Worm (Caenorhabditis elegans) whole organism, early embryonic: Measurements from ENCODE around the gene Y42H9AR.2.

Experiments
- B0310.2 ChIP-seq: sonication (generic microtip); optimal IDR thresholded peaks from 2 replicates; lab custom pipeline; 2016; ENCODE audit warnings: mild to moderate bottlenecking, missing genetic modification characterization, missing compliant biosample characterization
- F13C5.2 ChIP-seq: sonication (generic microtip); optimal IDR thresholded peaks from 2 replicates; lab custom pipeline; 2017; ENCODE audit warnings: mild to moderate bottlenecking, missing genetic modification characterization, inconsistent platforms, missing compliant biosample characterization
- aly-1 ChIP-seq: sonication (generic microtip); optimal IDR thresholded peaks from 2 replicates; lab custom pipeline; 2016; ENCODE audit warnings: missing genetic modification characterization, missing compliant biosample characterization
- ama-1 ChIP-seq: fragments of 150-350 bp; optimal IDR thresholded peaks from 2 replicates; lab custom pipeline; 2014
- ceh-13 ChIP-seq: fragments of 200-800 bp; sonication (Bioruptor generic); optimal IDR thresholded peaks from 2 replicates; lab custom pipeline; 2018; ENCODE audit warnings: mild to moderate bottlenecking, missing genetic modification characterization, missing compliant biosample characterization
- ceh-36 ChIP-seq: sonication (generic microtip); optimal IDR thresholded peaks from 2 replicates; lab custom pipeline; 2016; ENCODE audit warnings: missing genetic modification characterization, inconsistent platforms, missing compliant biosample characterization
- ets-7 ChIP-seq: sonication (generic microtip); optimal IDR thresholded peaks from 2 replicates; lab custom pipeline; 2016; ENCODE audit warnings: missing genotype, missing genetic modification characterization, missing compliant biosample characterization
- flt-1 ChIP-seq: fragments of 200-800 bp; sonication (Bioruptor generic); IDR thresholded peaks from 2 replicates; pipeline ENCODE4 v1.3.6; 2022; ENCODE audit warnings: missing genetic modification characterization, missing compliant biosample characterization
- hmbx-1 ChIP-seq: sonication (generic microtip); optimal IDR thresholded peaks from 2 replicates; lab custom pipeline; 2016; ENCODE audit warnings: mild to moderate bottlenecking, missing genetic modification characterization, missing compliant biosample characterization
- hmg-4 ChIP-seq: fragments of 200-800 bp; sonication (Bioruptor generic); optimal IDR thresholded peaks from 2 replicates; lab custom pipeline; 2018; ENCODE audit warnings: mild to moderate bottlenecking, missing genetic modification characterization, missing compliant biosample characterization
- hnd-1 ChIP-seq: sonication (generic microtip); optimal IDR thresholded peaks from 2 replicates; lab custom pipeline; 2016; ENCODE audit warnings: missing genetic modification characterization, missing compliant biosample characterization
- pes-1 ChIP-seq: fragments of 200-800 bp; sonication (Bioruptor generic); IDR thresholded peaks from 2 replicates; pipeline ENCODE4 v1.3.6; 2022; ENCODE audit warnings: missing genetic modification reagents, missing genetic modification characterization, missing compliant biosample characterization
- scrt-1 ChIP-seq: fragments of 200-800 bp; sonication (Bioruptor generic); IDR thresholded peaks from 2 replicates; pipeline ENCODE4 v1.3.6; 2022; ENCODE audit warnings: missing genetic modification characterization, missing compliant biosample characterization
- sea-1 ChIP-seq: fragments of 200-800 bp; sonication (Bioruptor generic); conservative IDR thresholded peaks from 2 replicates; pipeline ENCODE4 v1.3.6; 2022; ENCODE audit warnings: missing genetic modification characterization, missing compliant biosample characterization
- tbx-11 ChIP-seq: fragments of 200-800 bp; sonication (Bioruptor generic); IDR thresholded peaks from 2 replicates; pipeline ENCODE4 v1.3.6; 2022; ENCODE audit warnings: missing genetic modification characterization, missing compliant biosample characterization
- tbx-37 ChIP-seq: fragments of 200-800 bp; sonication (Bioruptor generic); conservative IDR thresholded peaks from 2 replicates; pipeline ENCODE4 v1.3.6; 2022; ENCODE audit warnings: missing genetic modification reagents, missing genetic modification characterization, missing compliant biosample characterization
- tra-4 ChIP-seq: sonication (generic microtip); optimal IDR thresholded peaks from 2 replicates; lab custom pipeline; 2017; ENCODE audit warnings: missing genetic modification characterization, missing compliant biosample characterization

Gene Y42H9AR.2

ce11 chrIV:8080782-8081181 lies 18.9 kb upstream of the Y42H9AR.2 start:
- no peak for TF ChIP-seq hmbx-1 (tag; lab: Kevin White, UChicago)
- no peak for TF ChIP-seq sea-1 (GFP tag; lab: Robert Waterston, UW)
- TF ChIP-seq B0310.2 (tag; lab: Kevin White, UChicago), result no peak
- TF ChIP-seq aly-1, result no peak
- no peak for TF ChIP-seq ceh-36 (tag; lab: Kevin White, UChicago)
- no peak for TF ChIP-seq scrt-1 (GFP tag; lab: Robert Waterston, UW)
- TF ChIP-seq ceh-13 (GFP tag; lab: Kevin White, UChicago), result no peak
- TF ChIP-seq hnd-1 (tag; lab: Kevin White, UChicago), result no peak
- no peak for TF ChIP-seq tbx-37
- TF ChIP-seq pes-1 (GFP tag; lab: Robert Waterston, UW), result no peak
- TF ChIP-seq ets-7 (tag; lab: Kevin White, UChicago), result no peak
- no peak for TF ChIP-seq ama-1 (lab: Kevin White, UChicago)
- no peak for TF ChIP-seq tra-4 (tag; lab: Kevin White, UChicago)
- no peak for TF ChIP-seq F13C5.2
- no peak for TF ChIP-seq tbx-11 (GFP tag; lab: Robert Waterston, UW)
- TF ChIP-seq hmg-4, result no peak
- no peak for TF ChIP-seq flt-1 (GFP tag; lab: Robert Waterston, UW)

DNA sequence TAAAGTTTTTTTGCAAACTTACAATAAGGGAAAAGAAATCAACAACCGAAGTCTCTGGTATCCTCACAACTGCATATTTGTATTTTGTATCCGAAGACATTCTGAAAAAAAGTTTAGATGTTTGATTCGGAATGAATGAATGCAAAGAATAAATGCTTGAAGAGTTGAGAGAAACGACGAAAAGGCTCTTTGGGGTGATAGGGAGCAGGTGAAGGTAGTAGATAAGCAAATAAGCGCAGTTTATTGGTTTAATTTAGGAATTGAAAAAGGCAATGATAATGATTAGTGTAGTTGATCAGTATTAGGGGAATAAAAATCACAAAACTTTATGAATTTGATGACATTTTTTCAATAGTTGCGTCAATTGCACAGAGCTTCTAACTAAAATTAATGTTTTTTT lies 13.1 kb upstream of the Y42H9AR.2 start, which contains the start of gene nsy-7:
TSS of gene nsy-7 (minus strand) at position 101 of the 400 bp plus-strand sequence.
- TF ChIP-seq ama-1 (lab: Kevin White, UChicago) (no peak), pes-1 (GFP tag; lab: Robert Waterston, UW) (no peak), hnd-1 (tag; lab: Kevin White, UChicago) (no peak), hmbx-1 (tag; lab: Kevin White, UChicago) (no peak), sea-1 (GFP tag; lab: Robert Waterston, UW) (no peak)

DNA sequence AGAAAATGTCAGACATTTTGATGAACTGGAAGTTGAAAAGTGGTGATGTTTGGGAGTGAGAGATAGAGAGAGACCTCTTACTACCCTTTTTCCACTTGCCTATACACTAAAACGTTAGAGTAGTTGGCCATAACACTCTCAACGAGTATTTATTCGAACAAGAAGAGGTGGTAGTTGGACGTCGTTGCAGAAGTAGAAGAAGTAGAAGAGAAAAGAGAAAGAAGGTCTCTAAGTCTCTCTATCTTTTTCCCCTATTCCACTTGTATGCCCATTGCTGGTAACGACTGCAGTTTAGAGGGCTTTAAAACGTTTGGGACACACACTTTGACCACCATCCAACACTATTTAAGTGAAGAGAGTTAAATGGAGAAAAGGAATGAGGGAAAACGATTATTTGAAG lies 8.2 kb upstream of the Y42H9AR.2 start:
- TF ChIP-seq scrt-1 (GFP tag; lab: Robert Waterston, UW), result no peak
- TF ChIP-seq hnd-1 (tag; lab: Kevin White, UChicago), result no peak
- no peak for TF ChIP-seq tra-4 (tag; lab: Kevin White, UChicago)
- no peak for TF ChIP-seq flt-1 (GFP tag; lab: Robert Waterston, UW)
- TF ChIP-seq hmg-4, result no peak
- TF ChIP-seq F13C5.2, result no peak
- TF ChIP-seq tbx-37, result no peak
- TF ChIP-seq pes-1 (GFP tag; lab: Robert Waterston, UW), result no peak
- no peak for TF ChIP-seq ceh-13 (GFP tag; lab: Kevin White, UChicago)
- TF ChIP-seq ceh-36 (tag; lab: Kevin White, UChicago), result no peak
- no peak for TF ChIP-seq B0310.2 (tag; lab: Kevin White, UChicago)
- no peak for TF ChIP-seq tbx-11 (GFP tag; lab: Robert Waterston, UW)
- TF ChIP-seq ets-7 (tag; lab: Kevin White, UChicago), result no peak
- no peak for TF ChIP-seq sea-1 (GFP tag; lab: Robert Waterston, UW)

DNA sequence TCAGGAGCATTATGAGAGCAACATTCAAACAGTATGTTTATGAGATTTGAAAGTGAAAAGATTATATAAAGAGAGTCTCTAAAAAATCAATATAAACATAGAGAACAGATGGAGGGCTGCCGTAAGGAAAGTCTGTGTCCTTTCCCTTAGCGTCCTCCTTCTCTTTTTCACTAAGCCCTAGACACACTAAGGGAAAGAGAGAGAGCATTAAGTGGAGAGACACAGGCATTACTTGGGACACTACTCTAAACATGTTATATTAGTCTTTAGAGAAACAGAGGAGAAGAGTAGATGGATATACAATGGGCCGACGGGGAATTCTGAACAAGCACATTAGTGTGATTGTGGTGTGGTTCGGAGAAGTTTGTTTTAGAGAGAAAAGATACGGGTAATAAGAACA lies 3.3 kb upstream of the Y42H9AR.2 start:
- TF ChIP-seq tbx-37, result no peak
- no peak for TF ChIP-seq hmg-4
- no peak for TF ChIP-seq hmbx-1 (tag; lab: Kevin White, UChicago)
- TF ChIP-seq sea-1 (GFP tag; lab: Robert Waterston, UW), result no peak
- no peak for TF ChIP-seq ama-1 (lab: Kevin White, UChicago)
- TF ChIP-seq flt-1 (GFP tag; lab: Robert Waterston, UW), result no peak
- TF ChIP-seq tbx-11 (GFP tag; lab: Robert Waterston, UW), result no peak
- TF ChIP-seq ceh-36 (tag; lab: Kevin White, UChicago), result no peak
- no peak for TF ChIP-seq hnd-1 (tag; lab: Kevin White, UChicago)
- no peak for TF ChIP-seq pes-1 (GFP tag; lab: Robert Waterston, UW)

DNA sequence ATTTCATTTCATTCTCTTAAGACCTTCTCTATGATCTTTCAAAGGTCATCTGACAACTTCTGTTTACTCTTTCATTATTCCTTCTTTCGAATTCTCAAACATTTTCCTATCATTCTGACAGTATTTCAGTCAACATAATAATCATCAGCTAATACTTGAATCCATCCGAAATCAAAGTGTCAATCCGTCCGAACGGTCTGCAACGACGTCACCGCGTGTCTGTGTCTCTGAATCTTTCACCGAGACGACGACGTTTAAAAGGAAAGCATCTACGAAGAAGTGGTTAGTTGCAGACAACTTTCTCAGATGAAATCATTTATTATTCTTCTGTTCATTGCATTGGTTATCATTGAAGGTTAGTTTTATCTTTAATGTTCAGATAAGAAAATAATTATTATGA lies 2.5 kb downstream of the Y42H9AR.2 start, which contains the start of gene Y42H9AR.5:
TSS of gene Y42H9AR.5 (plus strand) at position 301 of the 400 bp plus-strand sequence.
- TF ChIP-seq hnd-1 (tag; lab: Kevin White, UChicago), result no peak
- no peak for TF ChIP-seq ceh-13 (GFP tag; lab: Kevin White, UChicago)
- TF ChIP-seq ama-1 (lab: Kevin White, UChicago), result no peak
- no peak for TF ChIP-seq tra-4 (tag; lab: Kevin White, UChicago)
- TF ChIP-seq hmg-4, result no peak
- TF ChIP-seq sea-1 (GFP tag; lab: Robert Waterston, UW), result no peak
- TF ChIP-seq F13C5.2, result no peak
- TF ChIP-seq tbx-11 (GFP tag; lab: Robert Waterston, UW), result no peak
- TF ChIP-seq hmbx-1 (tag; lab: Kevin White, UChicago), result no peak
- TF ChIP-seq pes-1 (GFP tag; lab: Robert Waterston, UW), result no peak
- no peak for TF ChIP-seq B0310.2 (tag; lab: Kevin White, UChicago)
- no peak for TF ChIP-seq ceh-36 (tag; lab: Kevin White, UChicago)
- TF ChIP-seq flt-1 (GFP tag; lab: Robert Waterston, UW), result no peak
- TF ChIP-seq aly-1, result no peak
- TF ChIP-seq scrt-1 (GFP tag; lab: Robert Waterston, UW), result no peak
- no peak for TF ChIP-seq tbx-37
- TF ChIP-seq ets-7 (tag; lab: Kevin White, UChicago), result no peak

- no peak for TF ChIP-seq hmbx-1 (tag; lab: Kevin White, UChicago)
- TF ChIP-seq ceh-36 (tag; lab: Kevin White, UChicago), result no peak
- TF ChIP-seq ceh-13 (GFP tag; lab: Kevin White, UChicago), result no peak
- TF ChIP-seq F13C5.2, result no peak
- no peak for TF ChIP-seq aly-1
- TF ChIP-seq ama-1 (lab: Kevin White, UChicago), result no peak
- TF ChIP-seq flt-1 (GFP tag; lab: Robert Waterston, UW), result no peak
- no peak for TF ChIP-seq tbx-11 (GFP tag; lab: Robert Waterston, UW)
- no peak for TF ChIP-seq tbx-37
- no peak for TF ChIP-seq pes-1 (GFP tag; lab: Robert Waterston, UW)
- no peak for TF ChIP-seq tra-4 (tag; lab: Kevin White, UChicago)
- no peak for TF ChIP-seq sea-1 (GFP tag; lab: Robert Waterston, UW)
- no peak for TF ChIP-seq hmg-4
- TF ChIP-seq scrt-1 (GFP tag; lab: Robert Waterston, UW), result no peak
Observed at ce11 chrIV:8103196-8103595, 3.5 kb downstream of the Y42H9AR.2 start.

ce11 chrIV:8105083-8105482 lies 5.4 kb downstream of the Y42H9AR.2 start:
- TF ChIP-seq ama-1 (lab: Kevin White, UChicago), result no peak
- no peak for TF ChIP-seq ets-7 (tag; lab: Kevin White, UChicago)
- TF ChIP-seq hmg-4, result no peak
- TF ChIP-seq pes-1 (GFP tag; lab: Robert Waterston, UW), result no peak
- TF ChIP-seq F13C5.2, result no peak
- TF ChIP-seq flt-1 (GFP tag; lab: Robert Waterston, UW), result no peak
- TF ChIP-seq tbx-37, result no peak
